Worm (Caenorhabditis elegans) whole organism, L4 larva: ENCODE results near the gene F56D6.9.

Experiments
- Y48G9A.11 ChIP-seq: fragments of 200-800 bp; sonication (Bioruptor generic); IDR thresholded peaks from 2 replicates; pipeline ENCODE4 v1.3.6; 2022; ENCODE audit warnings: missing genetic modification reagents, missing genetic modification characterization, missing compliant biosample characterization
- ces-1 ChIP-seq: fragments of 150-350 bp; sonication (generic microtip); optimal IDR thresholded peaks from 4 replicates; lab custom pipeline; 2014; ENCODE audit warnings: missing biosample characterization, missing genetic modification reagents, missing genetic modification characterization
- dve-1 ChIP-seq: sonication (generic microtip); optimal IDR thresholded peaks from 2 replicates; lab custom pipeline; 2017; ENCODE audit warnings: antibody characterized with exemption, mild to moderate bottlenecking, missing genetic modification characterization, missing compliant biosample characterization; ENCODE audit not compliant: insufficient read depth
- hlh-30 ChIP-seq: sonication (generic microtip); optimal IDR thresholded peaks from 2 replicates; lab custom pipeline; 2017; ENCODE audit warnings: antibody characterized with exemption, mild to moderate bottlenecking, missing genetic modification characterization, missing compliant biosample characterization; ENCODE audit not compliant: insufficient read depth
- lin-13 ChIP-seq: fragments of 150-350 bp; optimal IDR thresholded peaks from 2 replicates; lab custom pipeline; 2014; ENCODE audit warnings: missing biosample characterization, missing genetic modification reagents, missing genetic modification characterization
- lin-15B ChIP-seq: fragments of 150-350 bp; sonication (generic microtip); optimal IDR thresholded peaks from 3 replicates; lab custom pipeline; 2014; ENCODE audit warnings: missing biosample characterization, missing genetic modification characterization
- lir-3 ChIP-seq: sonication (generic microtip); optimal IDR thresholded peaks from 2 replicates; lab custom pipeline; 2016; ENCODE audit warnings: mild to moderate bottlenecking, missing genetic modification characterization, missing compliant biosample characterization
- nhr-41 ChIP-seq: fragments of 200-800 bp; sonication (Bioruptor generic); IDR thresholded peaks from 2 replicates; pipeline ENCODE4 v1.3.6; 2022; ENCODE audit warnings: missing genetic modification reagents, missing genetic modification characterization, missing compliant biosample characterization
- skn-1 ChIP-seq: fragments of 150-350 bp; optimal IDR thresholded peaks from 2 replicates; lab custom pipeline; 2014; ENCODE audit warnings: missing biosample characterization, missing genetic modification characterization
- vab-7 ChIP-seq: fragments of 200-800 bp; sonication (Bioruptor generic); IDR thresholded peaks from 2 replicates; pipeline ENCODE4 v1.3.6; 2022; ENCODE audit warnings: missing genetic modification reagents, missing genetic modification characterization, missing compliant biosample characterization
- ztf-7 ChIP-seq: fragments of 150-350 bp; optimal IDR thresholded peaks from 2 replicates; lab custom pipeline; 2014; ENCODE audit warnings: missing biosample characterization, missing genetic modification characterization

ce11 chrIV:3856190-3856589 is 35.9 kb upstream of the F56D6.9 start:
- no peak for TF ChIP-seq lin-15B (tag; lab: Kevin White, UChicago)
- no peak for TF ChIP-seq hlh-30 (tag; lab: Kevin White, UChicago)
- TF ChIP-seq lir-3 (tag; lab: Kevin White, UChicago), result no peak
- TF ChIP-seq ztf-7 (tag; lab: Kevin White, UChicago), result no peak
- TF ChIP-seq vab-7 (GFP tag; lab: Robert Waterston, UW), result no peak
- no peak for TF ChIP-seq ces-1
- TF ChIP-seq dve-1, result no peak
- TF ChIP-seq skn-1 (tag; lab: Kevin White, UChicago), result no peak
- no peak for TF ChIP-seq Y48G9A.11 (GFP tag; lab: Robert Waterston, UW)
- no peak for TF ChIP-seq lin-13 (GFP tag; lab: Kevin White, UChicago)
- no peak for TF ChIP-seq nhr-41 (GFP tag; lab: Robert Waterston, UW)
